Worm (Caenorhabditis elegans) whole organism, L4/young adult: Measurements from ENCODE around the gene nlp-55.

ENCODE experiments used
- W03F9.2 ChIP-seq: fragments of 150-350 bp; optimal IDR thresholded peaks from 2 replicates; lab custom pipeline; 2014; ENCODE audit warnings: missing biosample characterization, missing genetic modification characterization
- him-1 ChIP-seq: sonication (generic microtip); optimal IDR thresholded peaks from 2 replicates; lab custom pipeline; 2016; ENCODE audit warnings: missing genotype, missing genetic modification reagents, missing genetic modification characterization, missing compliant biosample characterization

- TF ChIP-seq him-1 (no peak), W03F9.2 (tag; lab: Kevin White, UChicago) (no peak)
Measured at ce11 chrII:8266559-8266958, 28.6 kb downstream of the nlp-55 start.
